Worm (Caenorhabditis elegans) whole organism, L4 larva: ENCODE results near the gene F54C9.9.

ENCODE experiments used
- D1046.2 ChIP-seq: fragments of 200-800 bp; sonication (Bioruptor generic); IDR thresholded peaks from 2 replicates; pipeline ENCODE4 v1.3.6; 2022; ENCODE audit warnings: missing genetic modification characterization, missing compliant biosample characterization
- F10B5.3 ChIP-seq: sonication (generic microtip); optimal IDR thresholded peaks from 2 replicates; lab custom pipeline; 2016; ENCODE audit warnings: mild to moderate bottlenecking, missing genetic modification characterization, missing compliant biosample characterization
- F26F4.8 ChIP-seq: fragments of 200-800 bp; sonication (Bioruptor generic); conservative IDR thresholded peaks from 2 replicates; pipeline ENCODE4 v1.3.6; 2022; ENCODE audit warnings: missing genetic modification characterization, missing compliant biosample characterization
- T20F7.1 ChIP-seq: fragments of 200-800 bp; sonication (Bioruptor generic); optimal IDR thresholded peaks from 2 replicates; lab custom pipeline; 2018; ENCODE audit warnings: mild to moderate bottlenecking, missing genetic modification characterization, missing compliant biosample characterization
- T26A8.4 ChIP-seq: fragments of 200-800 bp; sonication (Bioruptor generic); IDR thresholded peaks from 2 replicates; pipeline ENCODE4 v1.3.6; 2022; ENCODE audit warnings: missing genetic modification characterization, missing compliant biosample characterization
- Y105C5A.15 ChIP-seq: fragments of 200-800 bp; sonication (Bioruptor generic); IDR thresholded peaks from 2 replicates; pipeline ENCODE4 v1.3.6; 2022; ENCODE audit warnings: missing genetic modification characterization, missing compliant biosample characterization
- Y48G9A.11 ChIP-seq: fragments of 200-800 bp; sonication (Bioruptor generic); IDR thresholded peaks from 2 replicates; pipeline ENCODE4 v1.3.6; 2022; ENCODE audit warnings: missing genetic modification reagents, missing genetic modification characterization, missing compliant biosample characterization
- Y5F2A.4 ChIP-seq: fragments of 200-800 bp; sonication (Bioruptor generic); optimal IDR thresholded peaks from 2 replicates; lab custom pipeline; 2018; ENCODE audit warnings: mild to moderate bottlenecking, missing genetic modification characterization, missing compliant biosample characterization
- Y75B8A.6 ChIP-seq: fragments of 200-800 bp; sonication (Bioruptor generic); IDR thresholded peaks from 2 replicates; pipeline ENCODE4 v1.3.6; 2022; ENCODE audit warnings: missing genetic modification reagents, missing genetic modification characterization, missing compliant biosample characterization
- aha-1 ChIP-seq: fragments of 150-350 bp; peaks from one replicate; lab custom pipeline; 2014; ENCODE audit warnings: missing biosample characterization, missing genetic modification characterization
- attf-4 ChIP-seq: sonication (generic microtip); optimal IDR thresholded peaks from 3 replicates; lab custom pipeline; 2017; ENCODE audit warnings: missing biosample characterization, missing genetic modification characterization
- ceh-20 ChIP-seq: fragments of 200-800 bp; sonication (Bioruptor generic); IDR thresholded peaks from 2 replicates; pipeline ENCODE4 v1.3.6; 2022; ENCODE audit warnings: missing genetic modification reagents, missing genetic modification characterization, missing compliant biosample characterization
- ceh-28 ChIP-seq: fragments of 150-350 bp; optimal IDR thresholded peaks from 2 replicates; lab custom pipeline; 2014; ENCODE audit warnings: missing biosample characterization, missing genetic modification reagents, missing genetic modification characterization
- ceh-62 ChIP-seq: sonication (generic microtip); optimal IDR thresholded peaks from 2 replicates; lab custom pipeline; 2017; ENCODE audit warnings: missing biosample characterization, missing genetic modification characterization
- cey-2 ChIP-seq: sonication (generic microtip); optimal IDR thresholded peaks from 3 replicates; lab custom pipeline; 2017; ENCODE audit warnings: missing genetic modification characterization, mild to moderate bottlenecking, missing compliant biosample characterization, antibody characterized with exemption, borderline replicate concordance; ENCODE audit not compliant: insufficient read depth
- daf-16 ChIP-seq, 3 experiments: sonication (generic microtip); optimal IDR thresholded peaks; 2 replicates each; lab custom pipeline; 2016 to 2017; ENCODE audit warnings: missing genetic modification characterization in 3 of 3, missing genetic modification reagents in 3 of 3, mild to moderate bottlenecking in 2 of 3, missing compliant biosample characterization in 2 of 3, missing biosample characterization in 1 of 3, moderate library complexity in 1 of 3
- daf-8 ChIP-seq: fragments of 200-800 bp; sonication (Bioruptor generic); IDR thresholded peaks from 2 replicates; pipeline ENCODE4 v1.3.6; 2022; ENCODE audit warnings: missing genetic modification characterization, missing compliant biosample characterization
- dpl-1 ChIP-seq: fragments of 150-350 bp; optimal IDR thresholded peaks from 2 replicates; lab custom pipeline; 2014; ENCODE audit warnings: missing biosample characterization, missing genetic modification reagents, missing genetic modification characterization
- fkh-10 ChIP-seq: fragments of 150-350 bp; optimal IDR thresholded peaks from 2 replicates; lab custom pipeline; 2014; ENCODE audit warnings: missing biosample characterization, missing genetic modification reagents, missing genetic modification characterization
- gei-8 ChIP-seq: fragments of 200-800 bp; sonication (Bioruptor generic); optimal IDR thresholded peaks from 2 replicates; lab custom pipeline; 2018; ENCODE audit warnings: mild to moderate bottlenecking, missing genetic modification characterization, missing compliant biosample characterization
- hif-1 ChIP-seq, 2 experiments: sonication (generic microtip); optimal IDR thresholded peaks; 2 replicates each; lab custom pipeline; 2016 to 2017; ENCODE audit warnings: missing compliant biosample characterization in 2 of 2, missing genetic modification characterization in 2 of 2, missing genetic modification reagents in 2 of 2, missing genotype in 2 of 2, mild to moderate bottlenecking in 1 of 2
- lin-1 ChIP-seq: fragments of 200-800 bp; sonication (Bioruptor generic); IDR thresholded peaks from 2 replicates; pipeline ENCODE4 v1.3.6; 2022; ENCODE audit warnings: missing genetic modification reagents, missing genetic modification characterization, missing compliant biosample characterization
- lin-13 ChIP-seq: fragments of 150-350 bp; optimal IDR thresholded peaks from 2 replicates; lab custom pipeline; 2014; ENCODE audit warnings: missing biosample characterization, missing genetic modification reagents, missing genetic modification characterization
- lin-39 ChIP-seq: fragments of 150-350 bp; optimal IDR thresholded peaks from 2 replicates; lab custom pipeline; 2014; ENCODE audit warnings: missing biosample characterization, missing genetic modification reagents, missing genetic modification characterization
- madf-5 ChIP-seq, 2 experiments: fragments of 200-800 bp; sonication (Bioruptor generic); IDR thresholded peaks; 2 replicates each; pipeline ENCODE4 v1.3.6; 2022; ENCODE audit warnings: missing compliant biosample characterization in 2 of 2, missing genetic modification characterization in 2 of 2
- mdl-1 ChIP-seq, 2 experiments: fragments of 150-350 bp in 1 of 2; sonication (generic microtip) in 1 of 2; optimal IDR thresholded peaks; 2 replicates each; lab custom pipeline; 2014 to 2017; ENCODE audit warnings: missing biosample characterization in 2 of 2, missing genetic modification characterization in 2 of 2
- mes-2 ChIP-seq: sonication (generic microtip); optimal IDR thresholded peaks from 2 replicates; lab custom pipeline; 2016; ENCODE audit warnings: missing genotype, mild to moderate bottlenecking, missing genetic modification characterization, missing compliant biosample characterization; ENCODE audit not compliant: poor library complexity, severe bottlenecking
- nhr-11 ChIP-seq: fragments of 150-350 bp; optimal IDR thresholded peaks from 2 replicates; lab custom pipeline; 2014; ENCODE audit warnings: missing biosample characterization, missing genetic modification characterization
- nhr-111 ChIP-seq: fragments of 200-800 bp; sonication (Bioruptor generic); optimal IDR thresholded peaks from 2 replicates; lab custom pipeline; 2018; ENCODE audit warnings: mild to moderate bottlenecking, missing genetic modification characterization, missing compliant biosample characterization
- pha-4 ChIP-seq, 2 experiments: fragments of 150-350 bp in 1 of 2; fragments of 200-800 bp in 1 of 2; sonication (Bioruptor generic) in 1 of 2; IDR thresholded peaks in 1 of 2; optimal IDR thresholded peaks in 1 of 2; 2 replicates each; pipeline versions ENCODE4 v1.3.6 to Lab custom; 2014 to 2022; ENCODE audit warnings: missing genetic modification characterization in 2 of 2, missing genetic modification reagents in 2 of 2, missing biosample characterization in 1 of 2, missing compliant biosample characterization in 1 of 2
- pqm-1 ChIP-seq: sonication (generic microtip); optimal IDR thresholded peaks from 2 replicates; lab custom pipeline; 2017; ENCODE audit warnings: missing biosample characterization, missing genetic modification characterization
- saeg-2 ChIP-seq: fragments of 200-800 bp; sonication (Bioruptor generic); IDR thresholded peaks from 2 replicates; pipeline ENCODE4 v1.3.6; 2022; ENCODE audit warnings: missing genetic modification reagents, missing genetic modification characterization, missing compliant biosample characterization
- sdz-12 ChIP-seq: fragments of 200-800 bp; sonication (Bioruptor generic); optimal IDR thresholded peaks from 2 replicates; lab custom pipeline; 2018; ENCODE audit warnings: mild to moderate bottlenecking, missing genetic modification characterization, missing compliant biosample characterization
- set-16 ChIP-seq: fragments of 200-800 bp; sonication (Bioruptor generic); IDR thresholded peaks from 2 replicates; pipeline ENCODE4 v1.3.6; 2022; ENCODE audit warnings: missing genetic modification reagents, missing genetic modification characterization, missing compliant biosample characterization
- snpc-1.2 ChIP-seq: fragments of 200-800 bp; sonication (Bioruptor generic); IDR thresholded peaks from 2 replicates; pipeline ENCODE4 v1.3.6; 2022; ENCODE audit warnings: missing genetic modification reagents, missing genetic modification characterization, missing compliant biosample characterization
- snpc-4 ChIP-seq: fragments of 150-350 bp; optimal IDR thresholded peaks from 2 replicates; lab custom pipeline; 2014; ENCODE audit warnings: missing biosample characterization, missing genetic modification characterization
- spr-1 ChIP-seq: sonication (generic microtip); optimal IDR thresholded peaks from 2 replicates; lab custom pipeline; 2016; ENCODE audit warnings: mild to moderate bottlenecking, missing genetic modification characterization, missing compliant biosample characterization
- tag-97 ChIP-seq: fragments of 200-800 bp; sonication (Bioruptor generic); IDR thresholded peaks from 2 replicates; pipeline ENCODE4 v1.3.6; 2022; ENCODE audit warnings: missing genetic modification characterization, missing compliant biosample characterization
- unc-130 ChIP-seq: sonication (generic microtip); optimal IDR thresholded peaks from 2 replicates; lab custom pipeline; 2016; ENCODE audit warnings: missing genetic modification reagents, missing genetic modification characterization, missing compliant biosample characterization
- vab-7 ChIP-seq: fragments of 200-800 bp; sonication (Bioruptor generic); IDR thresholded peaks from 2 replicates; pipeline ENCODE4 v1.3.6; 2022; ENCODE audit warnings: missing genetic modification reagents, missing genetic modification characterization, missing compliant biosample characterization
- ztf-11 ChIP-seq: fragments of 150-350 bp; optimal IDR thresholded peaks from 2 replicates; lab custom pipeline; 2014; ENCODE audit warnings: missing biosample characterization, missing genetic modification characterization
- ztf-7 ChIP-seq: fragments of 150-350 bp; optimal IDR thresholded peaks from 2 replicates; lab custom pipeline; 2014; ENCODE audit warnings: missing biosample characterization, missing genetic modification characterization

Gene F54C9.9

DNA sequence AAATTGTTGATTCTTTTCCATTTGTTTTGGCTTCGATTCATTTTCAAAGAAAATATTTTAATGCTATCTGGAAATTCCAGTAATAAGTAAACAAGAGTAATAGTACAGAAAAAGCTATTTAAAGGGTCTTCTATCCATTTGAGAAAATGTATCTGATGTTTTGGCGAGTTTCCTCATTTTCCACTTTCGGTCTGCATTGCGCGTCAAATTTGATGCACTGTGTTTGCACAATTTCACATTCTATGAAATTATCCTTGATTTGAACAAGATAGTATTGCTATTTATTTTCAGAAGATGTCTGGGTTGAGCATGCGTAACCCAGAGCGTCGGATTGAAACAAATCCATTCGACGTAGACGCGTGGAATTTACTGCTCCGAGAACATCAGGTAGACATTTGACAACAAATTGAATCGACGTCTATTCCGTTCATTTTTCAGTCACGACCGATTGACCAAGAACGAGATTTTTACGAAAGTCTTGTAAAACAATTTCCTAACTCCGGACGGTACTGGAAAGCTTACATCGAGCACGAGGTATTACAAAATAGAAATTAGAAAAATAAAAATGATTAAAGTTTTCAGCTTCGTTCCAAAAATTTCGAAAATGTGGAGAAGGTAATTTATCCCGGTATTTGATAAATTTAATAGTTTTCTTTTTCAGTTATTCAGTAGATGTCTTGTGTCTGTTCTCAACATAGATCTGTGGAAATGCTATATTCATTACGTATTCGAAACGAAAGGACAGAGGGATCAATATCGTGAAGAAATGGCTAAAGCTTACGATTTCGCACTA, 25.9 kb downstream of the F54C9.9 start, which contains the start of gene suf-1 (continued):
- TF ChIP-seq snpc-4 (tag; lab: Kevin White, UChicago) (no peak), vab-7 (GFP tag; lab: Robert Waterston, UW) (0 out of 2 replicates have a peak, but pooled peaks have one; percentile 13), nhr-111 (GFP tag; lab: Kevin White, UChicago) (no peak), aha-1 (peak; percentile 80), tag-97 (GFP tag; lab: Robert Waterston, UW) (no peak), ztf-11 (no peak), madf-5 (GFP tag; IDR thresholded peaks at IDR 0.05; lab: Robert Waterston, UW) (0 out of 4 replicates have a peak, but pooled peaks of 1 of the 2 experiments have one; percentile 3), F10B5.3 (tag; lab: Kevin White, UChicago) (no peak), spr-1 (tag; lab: Kevin White, UChicago) (no peak), lin-39 (tag; lab: Kevin White, UChicago) (no peak), nhr-11 (tag; lab: Kevin White, UChicago) (no peak), pha-4 (GFP tag; IDR thresholded peaks at IDR 0.05; lab: Robert Waterston, UW) (peak; percentile 46; the same call in 1 of the 2 replicates), pha-4 (tag; optimal IDR thresholded peaks at IDR 0.05; lab: Kevin White, UChicago) (no peak), Y5F2A.4 (GFP tag; lab: Kevin White, UChicago) (peak; percentile 21), Y48G9A.11 (GFP tag; lab: Robert Waterston, UW) (peak; percentile 64; the same call in 1 of the 2 replicates), F26F4.8 (GFP tag; lab: Robert Waterston, UW) (no peak), saeg-2 (GFP tag; lab: Robert Waterston, UW) (no peak), hif-1 (tag; optimal IDR thresholded peaks at IDR 0.05; lab: Kevin White, UChicago) (no peak), ceh-20 (GFP tag; lab: Robert Waterston, UW) (no peak), snpc-1.2 (GFP tag; lab: Robert Waterston, UW) (peak; percentile 72), daf-16 (GFP tag; optimal IDR thresholded peaks at IDR 0.05; lab: Kevin White, UChicago) (no peak), daf-16 (tag; optimal IDR thresholded peaks at IDR 0.05; lab: Kevin White, UChicago) (no peak), mes-2 (peak; percentile 69), sdz-12 (GFP tag; lab: Kevin White, UChicago) (no peak), pqm-1 (no peak), T26A8.4 (GFP tag; lab: Robert Waterston, UW) (peak; percentile 50), cey-2 (tag; lab: Kevin White, UChicago) (no peak), lin-13 (GFP tag; lab: Kevin White, UChicago) (peak; percentile 68), lin-1 (peak; percentile 22; the same call in 1 of the 2 replicates), attf-4 (peak; percentile 72), ceh-62 (no peak), mdl-1 (tag; optimal IDR thresholded peaks at IDR 0.05; lab: Kevin White, UChicago) (no peak), Y75B8A.6 (GFP tag; lab: Robert Waterston, UW) (0 out of 2 replicates have a peak, but pooled peaks have one; percentile 23), fkh-10 (no peak), ceh-28 (tag; lab: Kevin White, UChicago) (no peak), daf-8 (GFP tag; lab: Robert Waterston, UW) (no peak), dpl-1 (GFP tag; lab: Kevin White, UChicago) (peak; percentile 30), ztf-7 (tag; lab: Kevin White, UChicago) (no peak), gei-8 (GFP tag; lab: Kevin White, UChicago) (no peak), D1046.2 (no peak), Y105C5A.15 (GFP tag; lab: Robert Waterston, UW) (0 out of 2 replicates have a peak, but pooled peaks have one; percentile 24), set-16 (no peak), T20F7.1 (no peak), unc-130 (GFP tag; lab: Kevin White, UChicago) (peak; percentile 57)
- TF ChIP-seq, all 104 proteins: peak for 28
